Fruit fly (Drosophila melanogaster) Kc167 (cell line): Measurements from ENCODE around the gene Cpsf6.

Source experiments
- insv ChIP-seq: fragments of >200 bp; optimal IDR thresholded peaks from 3 replicates; lab custom pipeline; 2018; ENCODE audit warnings: missing external identifiers
- psq ChIP-seq: fragments of >200 bp; optimal IDR thresholded peaks from 2 replicates; lab custom pipeline; 2017; ENCODE audit warnings: missing external identifiers

- TF ChIP-seq psq (lab: Kevin White, UChicago) (no peak), insv (lab: Kevin White, UChicago) (no peak)
Observed at dm6 chr3L:8331414-8331813, 16.1 kb upstream of the Cpsf6 start.
